Fruit fly (Drosophila melanogaster) whole organism, embryonic: ENCODE measurements around the gene CG7914.
A peak's percentile ranks its signal among the peaks of the same experiment; 100 is the strongest.

Experiments used
- Bgb ChIP-seq: fragments of 200-800 bp; sonication (Bioruptor generic); IDR thresholded peaks from 2 replicates; pipeline ENCODE4 v1.3.6; 2022; ENCODE audit warnings: missing biosample characterization, missing genetic modification characterization; ENCODE audit not compliant: partially characterized antibody
- Blimp-1 ChIP-seq: fragments of 200-800 bp; sonication (Bioruptor generic); optimal IDR thresholded peaks from 3 replicates; lab custom pipeline; 2018; ENCODE audit warnings: missing biosample characterization, missing genetic modification characterization, mild to moderate bottlenecking, moderate library complexity, missing genetic modification reagents
- Bteb2 ChIP-seq: fragments of 200-800 bp; sonication (Bioruptor generic); optimal IDR thresholded peaks from 2 replicates; lab custom pipeline; 2016; ENCODE audit warnings: missing biosample characterization, missing genetic modification characterization
- CG10274 ChIP-seq: fragments of 200-800 bp; sonication (Bioruptor generic); optimal IDR thresholded peaks from 3 replicates; lab custom pipeline; 2017; ENCODE audit warnings: missing biosample characterization, mild to moderate bottlenecking, missing genetic modification characterization
- CG11696 ChIP-seq: fragments of 200-800 bp; sonication (Bioruptor generic); IDR thresholded peaks from 2 replicates; pipeline ENCODE4 v1.3.6; 2022; ENCODE audit warnings: missing biosample characterization, missing genetic modification characterization
- CG11723 ChIP-seq: fragments of 200-800 bp; sonication (Bioruptor generic); optimal IDR thresholded peaks from 2 replicates; lab custom pipeline; 2017; ENCODE audit warnings: missing biosample characterization, mild to moderate bottlenecking, missing genetic modification characterization
- CG15514 ChIP-seq: fragments of 200-800 bp; sonication (Bioruptor generic); optimal IDR thresholded peaks from 3 replicates; lab custom pipeline; 2017; ENCODE audit warnings: missing biosample characterization, missing genetic modification characterization, mild to moderate bottlenecking, moderate library complexity, missing genetic modification reagents
- CG17186 ChIP-seq: fragments of 200-800 bp; sonication (Bioruptor generic); optimal IDR thresholded peaks from 3 replicates; lab custom pipeline; 2017; ENCODE audit warnings: missing biosample characterization, missing genetic modification reagents, missing genetic modification characterization
- CG18011 ChIP-seq: fragments of 200-800 bp; sonication (Bioruptor generic); optimal IDR thresholded peaks from 2 replicates; lab custom pipeline; 2017; ENCODE audit warnings: missing biosample characterization, missing genetic modification characterization, mild to moderate bottlenecking, moderate library complexity, missing genotype
- CG1832 ChIP-seq: fragments of 200-800 bp; sonication (Bioruptor generic); optimal IDR thresholded peaks from 2 replicates; lab custom pipeline; 2017; ENCODE audit warnings: missing biosample characterization, mild to moderate bottlenecking, missing genetic modification characterization, inconsistent platforms
- CG18599 ChIP-seq: fragments of 200-800 bp; sonication (Bioruptor generic); optimal IDR thresholded peaks from 3 replicates; lab custom pipeline; 2017; ENCODE audit warnings: missing biosample characterization, missing genetic modification characterization, mild to moderate bottlenecking, moderate library complexity, missing genetic modification reagents
- CG34376 ChIP-seq: fragments of 200-800 bp; sonication (Bioruptor generic); optimal IDR thresholded peaks from 2 replicates; lab custom pipeline; 2018; ENCODE audit warnings: missing biosample characterization, mild to moderate bottlenecking, missing genetic modification characterization
- CG3995 ChIP-seq: fragments of 200-800 bp; sonication (Bioruptor generic); optimal IDR thresholded peaks from 3 replicates; lab custom pipeline; 2016; ENCODE audit warnings: missing biosample characterization, missing genetic modification characterization
- CG6254 ChIP-seq: fragments of 200-800 bp; sonication (Bioruptor generic); optimal IDR thresholded peaks from 3 replicates; lab custom pipeline; 2017; ENCODE audit warnings: mild to moderate bottlenecking, missing biosample characterization, missing genetic modification reagents, missing genetic modification characterization
- CG8290 ChIP-seq, 3 experiments: fragments of 200-800 bp; sonication (Bioruptor generic); optimal IDR thresholded peaks; 2 replicates each; lab custom pipeline; 2016 to 2019; ENCODE audit warnings: missing biosample characterization in 3 of 3, missing genetic modification characterization in 3 of 3, mild to moderate bottlenecking in 2 of 3, moderate library complexity in 1 of 3
- Deaf1 ChIP-seq: fragments of 200-800 bp; optimal IDR thresholded peaks from 3 replicates; lab custom pipeline; 2019; ENCODE audit warnings: missing biosample characterization, mild to moderate bottlenecking, missing genetic modification characterization, moderate library complexity
- E2f1 ChIP-seq: fragments of 200-800 bp; sonication (Bioruptor generic); IDR thresholded peaks from 2 replicates; pipeline ENCODE4 v1.3.6; 2022; ENCODE audit warnings: missing biosample characterization, missing genetic modification characterization
- Fer2 ChIP-seq: fragments of 200-800 bp; sonication (Bioruptor generic); optimal IDR thresholded peaks from 2 replicates; lab custom pipeline; 2018; ENCODE audit warnings: missing biosample characterization, mild to moderate bottlenecking, missing genetic modification characterization, moderate library complexity
- Gug ChIP-seq: fragments of 200-800 bp; sonication (Bioruptor generic); IDR thresholded peaks from 4 replicates; pipeline ENCODE4 v1.3.6; 2022; ENCODE audit warnings: missing biosample characterization, missing genetic modification characterization
- Jarid2 ChIP-seq: fragments of 200-800 bp; sonication (Bioruptor generic); optimal IDR thresholded peaks from 3 replicates; lab custom pipeline; 2017; ENCODE audit warnings: mild to moderate bottlenecking, missing biosample characterization, missing genetic modification reagents, missing genetic modification characterization
- MESR4 ChIP-seq: fragments of 200-800 bp; sonication (Bioruptor generic); optimal IDR thresholded peaks from 2 replicates; lab custom pipeline; 2018; ENCODE audit warnings: missing biosample characterization, mild to moderate bottlenecking, missing genetic modification characterization, moderate library complexity
- Med ChIP-seq: fragments of 200-800 bp; sonication (Bioruptor generic); peaks from one replicate; lab custom pipeline; 2016; ENCODE audit warnings: missing biosample characterization, missing genetic modification characterization, mild to moderate bottlenecking, inconsistent platforms, moderate library complexity
- Mes4 ChIP-seq: fragments of 200-800 bp; sonication (Bioruptor generic); optimal IDR thresholded peaks from 2 replicates; lab custom pipeline; 2016; ENCODE audit warnings: missing biosample characterization, missing genetic modification characterization
- Nf-YC ChIP-seq: fragments of 200-800 bp; optimal IDR thresholded peaks from 3 replicates; lab custom pipeline; 2019; ENCODE audit warnings: missing biosample characterization, mild to moderate bottlenecking, missing genetic modification characterization, moderate library complexity
- Vsx1 ChIP-seq: fragments of 200-800 bp; sonication (Bioruptor generic); optimal IDR thresholded peaks from 2 replicates; lab custom pipeline; 2017; ENCODE audit warnings: missing biosample characterization, mild to moderate bottlenecking, missing genetic modification characterization, missing genetic modification reagents
- corto ChIP-seq: fragments of 200-800 bp; sonication (Bioruptor generic); optimal IDR thresholded peaks from 2 replicates; lab custom pipeline; 2016; ENCODE audit warnings: missing biosample characterization, mild to moderate bottlenecking, missing genetic modification characterization, moderate library complexity
- dan ChIP-seq: fragments of 200-800 bp; sonication (Bioruptor generic); IDR thresholded peaks from 2 replicates; pipeline ENCODE4 v1.3.6; 2022; ENCODE audit warnings: missing biosample characterization, missing genetic modification characterization
- exex ChIP-seq: fragments of 200-800 bp; sonication (Bioruptor generic); optimal IDR thresholded peaks from 4 replicates; lab custom pipeline; 2018; ENCODE audit warnings: missing biosample characterization, mild to moderate bottlenecking, missing genetic modification characterization, moderate library complexity
- grn ChIP-seq: fragments of 200-800 bp; sonication (Bioruptor generic); optimal IDR thresholded peaks from 3 replicates; lab custom pipeline; 2017; ENCODE audit warnings: missing biosample characterization, missing genetic modification characterization
- ham ChIP-seq: fragments of 200-800 bp; sonication (Bioruptor generic); IDR thresholded peaks from 2 replicates; pipeline ENCODE4 v1.3.6; 2022; ENCODE audit warnings: missing biosample characterization, missing genetic modification characterization
- lab ChIP-seq: fragments of 200-800 bp; sonication (Bioruptor generic); optimal IDR thresholded peaks from 3 replicates; lab custom pipeline; 2017; ENCODE audit warnings: missing biosample characterization, missing genetic modification characterization, mild to moderate bottlenecking, moderate library complexity, missing genetic modification reagents
- maf-S ChIP-seq: fragments of 200-800 bp; sonication (Bioruptor generic); optimal IDR thresholded peaks from 2 replicates; lab custom pipeline; 2016; ENCODE audit warnings: missing biosample characterization, missing genetic modification characterization
- mirr ChIP-seq: fragments of 200-800 bp; sonication (Bioruptor generic); optimal IDR thresholded peaks from 3 replicates; lab custom pipeline; 2018; ENCODE audit warnings: missing biosample characterization, mild to moderate bottlenecking, missing genetic modification characterization
- mld ChIP-seq: fragments of 200-800 bp; sonication (Bioruptor generic); IDR thresholded peaks from 3 replicates; pipeline ENCODE4 v1.3.6; 2022; ENCODE audit warnings: missing biosample characterization, missing genetic modification characterization; ENCODE audit not compliant: partially characterized antibody
- nmo ChIP-seq: fragments of 200-800 bp; sonication (Bioruptor generic); optimal IDR thresholded peaks from 2 replicates; lab custom pipeline; 2018; ENCODE audit warnings: missing biosample characterization, mild to moderate bottlenecking, missing genetic modification characterization, moderate library complexity
- pum ChIP-seq: fragments of 200-800 bp; sonication (Bioruptor generic); optimal IDR thresholded peaks from 2 replicates; lab custom pipeline; 2016; ENCODE audit warnings: missing biosample characterization, missing genetic modification characterization
- sens ChIP-seq: fragments of 200-800 bp; sonication (Bioruptor generic); peaks from one replicate; lab custom pipeline; 2016; ENCODE audit warnings: missing biosample characterization, missing genetic modification characterization
- twi ChIP-seq: fragments of 200-800 bp; optimal IDR thresholded peaks from 2 replicates; lab custom pipeline; 2019; ENCODE audit warnings: missing biosample characterization, mild to moderate bottlenecking, missing genetic modification characterization, moderate library complexity

CG7914 gene

dm6 chrX:19220415-19220814 lies 27.2 kb upstream of the CG7914 start, which contains the start of gene CG7884 (continued):
- TF ChIP-seq nmo (GFP tag; lab: Kevin White, UChicago) = no peak
- no peak for TF ChIP-seq Vsx1
- no peak for TF ChIP-seq Gug (GFP tag; lab: Robert Waterston, UW)
- no peak for TF ChIP-seq CG8290 (GFP tag; optimal IDR thresholded peaks at IDR 0.05; lab: Kevin White, UChicago)
- TF ChIP-seq CG8290 (tag; optimal IDR thresholded peaks at IDR 0.05; lab: Kevin White, UChicago) = no peak
- no peak for TF ChIP-seq Mes4 (GFP tag; lab: Kevin White, UChicago)
- no peak for TF ChIP-seq CG11696
- peak; percentile 14 for TF ChIP-seq Blimp-1 (GFP tag; lab: Kevin White, UChicago)
- TF ChIP-seq sens (GFP tag; lab: Kevin White, UChicago) = peak; percentile 73
- TF ChIP-seq Deaf1 (tag; lab: Kevin White, UChicago) = peak; percentile 7
- no peak for TF ChIP-seq Bteb2 (GFP tag; lab: Kevin White, UChicago)
- peak; percentile 40; the same call in 1 of the 2 replicates for TF ChIP-seq E2f1 (GFP tag; lab: Robert Waterston, UW)
- TF ChIP-seq ham = no peak
- TF ChIP-seq mld (GFP tag; lab: Robert Waterston, UW) = no peak
- peak; percentile 40 for TF ChIP-seq CG1832 (GFP tag; lab: Kevin White, UChicago)

dm6 chrX:19216671-19217070 lies 23.4 kb upstream of the CG7914 start:
- TF ChIP-seq grn (GFP tag; lab: Kevin White, UChicago) (peak; percentile 77), CG34376 (GFP tag; lab: Kevin White, UChicago) (no peak), mirr (peak; percentile 16), CG18599 (GFP tag; lab: Kevin White, UChicago) (peak; percentile 39), CG6254 (GFP tag; lab: Kevin White, UChicago) (no peak), CG3995 (GFP tag; lab: Kevin White, UChicago) (peak; percentile 14), exex (peak; percentile 98), CG11723 (GFP tag; lab: Kevin White, UChicago) (no peak), lab (peak; percentile 66)

- TF ChIP-seq grn (GFP tag; lab: Kevin White, UChicago) (peak; percentile 38), Nf-YC (no peak), exex (peak; percentile 34)
Measured at dm6 chrX:19215215-19215614, 22.0 kb upstream of the CG7914 start, which contains the start of gene Muc18B. TSS of gene Muc18B (plus strand) at chrX:19215515.

- TF ChIP-seq Fer2 (tag; lab: Kevin White, UChicago) (no peak), Med (GFP tag; lab: Kevin White, UChicago) (peak; percentile 15), CG17186 (GFP tag; lab: Kevin White, UChicago) (no peak), Bgb (GFP tag; lab: Robert Waterston, UW) (no peak)
Measured at dm6 chrX:19212954-19213353, 19.7 kb upstream of the CG7914 start, which contains the start of gene Mur18B. TSS of gene Mur18B (plus strand) at chrX:19213254.

- TF ChIP-seq pum (GFP tag; lab: Kevin White, UChicago) (no peak), MESR4 (no peak), CG18011 (GFP tag; lab: Kevin White, UChicago) (no peak), twi (tag; lab: Kevin White, UChicago) (no peak), CG10274 (GFP tag; lab: Kevin White, UChicago) (no peak), Jarid2 (GFP tag; lab: Kevin White, UChicago) (no peak), exex (no peak), dan (no peak), CG15514 (GFP tag; lab: Kevin White, UChicago) (no peak), corto (GFP tag; lab: Kevin White, UChicago) (no peak), maf-S (GFP tag; lab: Kevin White, UChicago) (no peak)
Measured at dm6 chrX:19211982-19212381, 18.7 kb upstream of the CG7914 start, which contains the start of gene CG14195. TSS of gene CG14195 (minus strand) at chrX:19212082.
